Worm (Caenorhabditis elegans) whole organism, mixed stage, embryonic: ENCODE results near the gene rnf-113.

Experiments used
- ceh-39 ChIP-seq: fragments of 150-350 bp; optimal IDR thresholded peaks from 2 replicates; lab custom pipeline; 2014; ENCODE audit warnings: missing biosample characterization, missing genetic modification characterization
- elt-3 ChIP-seq: fragments of 150-350 bp; optimal IDR thresholded peaks from 2 replicates; lab custom pipeline; 2014; ENCODE audit warnings: missing biosample characterization, missing genetic modification characterization
- nhr-237 ChIP-seq: fragments of 150-350 bp; optimal IDR thresholded peaks from 2 replicates; lab custom pipeline; 2014; ENCODE audit warnings: missing biosample characterization, missing genetic modification characterization
- nhr-28 ChIP-seq: fragments of 150-350 bp; optimal IDR thresholded peaks from 2 replicates; lab custom pipeline; 2014; ENCODE audit warnings: missing biosample characterization, missing genetic modification characterization
- ztf-11 ChIP-seq: fragments of 150-350 bp; optimal IDR thresholded peaks from 2 replicates; lab custom pipeline; 2014; ENCODE audit warnings: missing biosample characterization, missing genetic modification characterization

DNA sequence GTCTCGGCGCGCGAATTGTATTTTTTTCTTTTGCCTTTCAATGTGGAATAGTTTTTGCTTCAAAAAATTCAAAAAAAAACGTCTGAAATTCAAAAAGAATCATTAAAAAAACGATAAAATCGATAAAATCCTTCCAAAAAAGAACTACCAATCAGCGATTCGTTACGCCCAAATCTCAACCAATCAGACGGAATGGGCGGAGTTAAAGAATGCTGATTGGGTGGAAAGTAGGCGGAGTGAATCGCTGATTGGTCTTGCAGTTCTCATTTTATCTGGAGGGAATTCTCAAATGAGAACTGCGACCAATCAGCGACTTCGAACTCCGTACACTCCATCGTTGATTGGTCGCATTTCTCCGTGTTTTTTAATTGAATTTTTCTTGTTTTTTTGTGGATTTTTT lies 47.7 kb upstream of the rnf-113 start:
- TF ChIP-seq nhr-28: no peak
- TF ChIP-seq ztf-11 (tag; lab: Kevin White, UChicago): no peak
- no peak for TF ChIP-seq elt-3 (tag; lab: Kevin White, UChicago)
- TF ChIP-seq nhr-237: no peak
- no peak for TF ChIP-seq ceh-39 (tag; lab: Kevin White, UChicago)
